Worm (Caenorhabditis elegans): ENCODE data around the gene F18C5.10.

Gene F18C5.10

ce11 chrII:6513911-6514310, 47.3 kb downstream of the F18C5.10 start, which contains the start of gene R05G9R.1:
R05G9R.1 (minus strand) TSS chrII:6514011.
- TF ChIP-seq cog-1 (tag; optimal IDR thresholded peaks at IDR 0.05) (no peak), ztf-23 (GFP tag; IDR thresholded peaks at IDR 0.05) (no peak), tab-1 (GFP tag; IDR thresholded peaks at IDR 0.05) (no peak), T22C8.4 (GFP tag; IDR thresholded peaks at IDR 0.05) (no peak), med-1 (GFP tag; optimal IDR thresholded peaks at IDR 0.05; ENCODE audit: insufficient read depth) (no peak), klf-2 (GFP tag; conservative IDR thresholded peaks at IDR 0.05) (no peak), ref-1 (GFP tag; conservative IDR thresholded peaks at IDR 0.05) (no peak), ztf-29 (GFP tag; IDR thresholded peaks at IDR 0.05) (no peak), flt-1 (GFP tag; IDR thresholded peaks at IDR 0.05) (no peak)

- TF ChIP-seq flt-1 (GFP tag; IDR thresholded peaks at IDR 0.05), result no peak
Observed at ce11 chrII:6513357-6513756, 47.9 kb downstream of the F18C5.10 start.
